Worm (Caenorhabditis elegans) whole organism, L4/young adult: ENCODE data around the gene helq-1.
A peak's percentile ranks its signal among the peaks of the same experiment; 100 is the strongest.

ENCODE experiments used
- W03F9.2 ChIP-seq: fragments of 150-350 bp; optimal IDR thresholded peaks from 2 replicates; lab custom pipeline; 2014; ENCODE audit warnings: missing biosample characterization, missing genetic modification characterization
- dao-5 ChIP-seq: sonication (generic microtip); optimal IDR thresholded peaks from 2 replicates; lab custom pipeline; 2016; ENCODE audit warnings: missing genotype, missing genetic modification characterization, moderate library complexity, missing compliant biosample characterization
- him-1 ChIP-seq: sonication (generic microtip); optimal IDR thresholded peaks from 2 replicates; lab custom pipeline; 2016; ENCODE audit warnings: missing genotype, missing genetic modification reagents, missing genetic modification characterization, missing compliant biosample characterization

helq-1 gene

DNA sequence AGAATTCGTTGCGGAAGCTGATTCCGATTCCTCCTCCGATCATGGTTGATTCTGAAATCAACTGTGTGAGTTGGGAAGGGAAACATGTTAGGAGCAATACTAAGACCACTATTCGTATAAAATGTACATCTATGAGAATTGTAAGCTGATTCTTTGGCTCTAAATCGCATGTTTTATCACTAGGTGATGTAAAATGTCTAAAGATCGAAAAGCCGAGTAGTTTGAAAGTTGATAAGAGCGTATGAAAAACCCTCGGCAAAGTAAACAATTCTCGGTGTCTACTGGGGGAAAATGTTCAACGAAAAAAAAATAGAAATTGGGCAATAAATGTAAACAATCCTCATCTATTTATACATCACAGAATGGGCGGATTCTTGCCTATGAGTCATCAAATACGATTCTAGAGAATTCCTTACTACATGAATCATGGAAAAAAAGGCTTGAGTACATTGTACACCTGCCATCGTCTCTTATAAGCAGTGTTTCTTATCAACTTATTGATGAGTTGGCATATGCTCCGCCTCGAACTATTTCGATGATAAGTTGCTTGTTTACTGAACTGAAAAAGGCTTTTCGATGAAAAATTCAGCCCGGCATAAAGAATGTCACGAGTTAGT is 13.5 kb upstream of the helq-1 start, which contains the start of gene lec-6:
Gene lec-6 (minus strand): TSS at position 51 of the 617 bp plus-strand sequence.
- TF ChIP-seq him-1 (tag; lab: Kevin White, UChicago) (no peak), dao-5 (no peak), W03F9.2 (tag; lab: Kevin White, UChicago) (no peak)

ce11 chrIII:599279-599678 is 12.4 kb upstream of the helq-1 start:
- TF ChIP-seq W03F9.2 (tag; lab: Kevin White, UChicago) (no peak), him-1 (tag; lab: Kevin White, UChicago) (no peak), dao-5 (no peak)

ce11 chrIII:598687-599086 is 11.8 kb upstream of the helq-1 start, which contains the start of gene Y55B1AR.2:
Gene Y55B1AR.2 (minus strand): TSS chrIII:598787.
- no peak for TF ChIP-seq him-1 (tag; lab: Kevin White, UChicago)
- no peak for TF ChIP-seq W03F9.2 (tag; lab: Kevin White, UChicago)
- no peak for TF ChIP-seq dao-5

DNA sequence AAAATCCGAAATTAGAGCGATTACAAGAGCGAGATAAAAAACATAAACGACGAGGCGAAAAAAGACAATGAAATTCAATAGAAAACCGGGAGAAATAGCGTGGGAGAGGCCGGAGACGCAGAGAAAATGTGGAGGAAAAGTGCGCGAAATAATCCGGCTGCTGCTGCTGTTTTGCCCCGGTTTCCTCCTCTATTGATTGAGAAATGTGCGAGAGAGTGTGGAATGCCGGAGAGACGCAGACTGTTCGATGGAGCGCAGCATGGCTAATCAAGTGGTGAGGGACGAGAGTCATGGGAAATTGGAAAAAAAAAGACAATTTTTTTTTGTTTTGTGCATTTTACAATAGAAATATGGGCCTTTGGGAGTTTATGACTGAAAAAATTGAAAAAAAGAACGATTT is 11.3 kb upstream of the helq-1 start:
- TF ChIP-seq him-1 (tag; lab: Kevin White, UChicago) (no peak), W03F9.2 (tag; lab: Kevin White, UChicago) (peak; percentile 42), dao-5 (no peak)

DNA sequence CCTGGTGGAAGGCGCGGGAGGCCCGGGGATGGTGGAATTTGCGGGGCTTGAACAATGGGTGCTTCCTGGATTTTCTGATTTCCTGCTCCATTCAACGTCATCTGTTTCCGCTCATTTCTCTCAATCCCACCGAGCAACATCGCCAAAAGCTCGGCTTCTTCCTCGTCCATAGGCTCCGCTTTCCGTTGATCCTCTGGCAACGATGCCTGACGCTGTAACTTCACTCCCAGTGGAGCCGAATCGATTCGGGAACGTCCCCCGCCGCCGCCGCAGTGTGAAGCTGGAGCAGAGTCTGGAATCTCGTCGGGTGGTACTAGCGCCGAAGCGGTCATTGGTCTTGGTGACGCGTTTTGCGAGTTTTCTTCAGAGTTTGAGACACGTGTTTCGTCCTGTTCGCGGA is 8.5 kb upstream of the helq-1 start:
- TF ChIP-seq W03F9.2 (tag; lab: Kevin White, UChicago), result no peak
- TF ChIP-seq him-1 (tag; lab: Kevin White, UChicago), result no peak
- TF ChIP-seq dao-5, result no peak

ce11 chrIII:577467-577866 is 9.4 kb downstream of the helq-1 start, which contains the start of gene gtf-2H5:
Gene gtf-2H5 (minus strand): TSS chrIII:577567.
- TF ChIP-seq W03F9.2 (tag; lab: Kevin White, UChicago), result no peak
- no peak for TF ChIP-seq him-1 (tag; lab: Kevin White, UChicago)
- TF ChIP-seq dao-5, result no peak

ce11 chrIII:576555-576954 is 10.4 kb downstream of the helq-1 start:
- TF ChIP-seq dao-5, result no peak
- TF ChIP-seq W03F9.2 (tag; lab: Kevin White, UChicago), result no peak
- TF ChIP-seq him-1 (tag; lab: Kevin White, UChicago), result no peak

DNA sequence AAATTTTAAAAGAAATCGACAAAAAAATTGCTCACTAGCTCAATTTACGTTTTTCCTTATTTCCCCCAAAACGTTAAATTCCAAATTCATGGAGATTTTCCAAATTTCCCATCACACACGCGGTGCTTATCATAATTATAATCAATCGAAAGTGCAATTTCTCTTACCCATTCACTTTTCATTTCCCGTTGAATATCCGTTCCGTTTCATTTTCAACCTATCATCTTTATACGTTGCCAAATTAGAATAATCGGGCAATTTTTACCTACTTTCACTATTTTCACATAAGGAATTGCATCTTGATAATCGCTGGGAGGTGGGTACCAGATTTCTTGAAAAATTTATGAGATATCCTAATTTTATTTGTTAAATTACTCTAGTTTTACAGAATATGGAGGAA is 18.1 kb downstream of the helq-1 start:
- no peak for TF ChIP-seq him-1 (tag; lab: Kevin White, UChicago)

ce11 chrIII:564786-565185 is 22.1 kb downstream of the helq-1 start:
- no peak for TF ChIP-seq him-1 (tag; lab: Kevin White, UChicago)
- no peak for TF ChIP-seq W03F9.2 (tag; lab: Kevin White, UChicago)
- TF ChIP-seq dao-5, result no peak

DNA sequence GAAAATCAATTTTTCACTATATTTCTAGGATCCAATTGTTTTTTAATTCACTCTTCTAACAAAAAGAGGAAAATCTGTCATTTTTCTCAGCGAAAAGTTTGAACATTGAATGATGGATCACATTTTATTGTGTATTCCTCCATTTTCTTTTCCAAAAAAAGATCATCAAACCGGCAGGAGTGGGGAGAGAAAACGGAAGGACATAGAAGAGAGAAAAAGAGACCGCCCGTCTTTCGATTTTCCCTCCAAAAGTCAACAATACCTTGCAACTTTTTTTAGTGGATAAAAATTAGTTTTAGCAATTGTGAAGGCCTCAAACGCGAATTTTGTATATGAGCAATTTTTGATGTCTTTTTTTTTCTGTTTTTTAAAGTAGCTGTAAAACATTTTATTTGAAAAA is 23.2 kb downstream of the helq-1 start:
- TF ChIP-seq W03F9.2 (tag; lab: Kevin White, UChicago) (no peak), him-1 (tag; lab: Kevin White, UChicago) (no peak), dao-5 (no peak)

DNA sequence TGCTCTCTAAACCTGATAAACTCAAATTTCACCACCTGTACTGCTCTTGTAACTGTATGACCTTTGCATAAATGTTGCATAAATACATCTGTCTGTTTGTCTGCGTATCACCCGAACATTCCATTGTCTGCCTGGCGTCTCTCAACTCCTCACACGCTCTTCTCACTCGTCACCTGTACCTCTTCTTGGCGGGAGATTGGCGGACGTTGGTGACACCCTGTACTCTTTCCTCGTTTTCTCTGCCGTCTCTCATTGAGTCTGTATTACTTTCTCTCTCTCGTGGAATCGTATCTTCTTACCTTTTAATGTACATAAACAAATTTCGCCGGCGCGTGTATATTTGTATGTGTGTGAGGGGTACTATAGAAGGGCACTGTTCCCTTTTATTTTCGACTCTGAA is 28.1 kb downstream of the helq-1 start:
- TF ChIP-seq dao-5, result no peak
- TF ChIP-seq him-1 (tag; lab: Kevin White, UChicago), result no peak
- no peak for TF ChIP-seq W03F9.2 (tag; lab: Kevin White, UChicago)

- TF ChIP-seq him-1 (tag; lab: Kevin White, UChicago) (no peak), W03F9.2 (tag; lab: Kevin White, UChicago) (no peak), dao-5 (no peak)
Observed at ce11 chrIII:558083-558482, 28.8 kb downstream of the helq-1 start.

ce11 chrIII:555650-556049 is 31.3 kb downstream of the helq-1 start, which contains the start of gene B0353.1:
Gene B0353.1 (plus strand): TSS chrIII:555950.
- TF ChIP-seq W03F9.2 (tag; lab: Kevin White, UChicago), result no peak

ce11 chrIII:549231-549630 is 37.7 kb downstream of the helq-1 start:
- TF ChIP-seq dao-5 (no peak), W03F9.2 (tag; lab: Kevin White, UChicago) (no peak), him-1 (tag; lab: Kevin White, UChicago) (no peak)

- no peak for TF ChIP-seq W03F9.2 (tag; lab: Kevin White, UChicago)
Observed at ce11 chrIII:547709-548108, 39.2 kb downstream of the helq-1 start.
